Worm (Caenorhabditis elegans) whole organism, L4 larva: Measurements from ENCODE around the gene fbxb-111.

ENCODE experiments used
- F26F4.8 ChIP-seq: fragments of 200-800 bp; sonication (Bioruptor generic); conservative IDR thresholded peaks from 2 replicates; pipeline ENCODE4 v1.3.6; 2022; ENCODE audit warnings: missing genetic modification characterization, missing compliant biosample characterization
- F37D6.2 ChIP-seq: sonication (generic microtip); optimal IDR thresholded peaks from 2 replicates; lab custom pipeline; 2016; ENCODE audit warnings: mild to moderate bottlenecking, missing genetic modification characterization, missing compliant biosample characterization
- Y105C5A.15 ChIP-seq: fragments of 200-800 bp; sonication (Bioruptor generic); IDR thresholded peaks from 2 replicates; pipeline ENCODE4 v1.3.6; 2022; ENCODE audit warnings: missing genetic modification characterization, missing compliant biosample characterization
- ZK337.2 ChIP-seq: fragments of 200-800 bp; sonication (Bioruptor generic); IDR thresholded peaks from 2 replicates; pipeline ENCODE4 v1.3.6; 2022; ENCODE audit warnings: missing genetic modification reagents, missing genetic modification characterization, missing compliant biosample characterization
- ceh-32 ChIP-seq: sonication (generic microtip); optimal IDR thresholded peaks from 2 replicates; lab custom pipeline; 2016; ENCODE audit warnings: mild to moderate bottlenecking, missing genetic modification characterization, missing compliant biosample characterization; ENCODE audit not compliant: poor library complexity
- ceh-82 ChIP-seq: sonication (generic microtip); optimal IDR thresholded peaks from 2 replicates; lab custom pipeline; 2017; ENCODE audit warnings: missing biosample characterization, missing genetic modification characterization
- ces-1 ChIP-seq: fragments of 150-350 bp; sonication (generic microtip); optimal IDR thresholded peaks from 4 replicates; lab custom pipeline; 2014; ENCODE audit warnings: missing biosample characterization, missing genetic modification reagents, missing genetic modification characterization
- ctbp-1 ChIP-seq: fragments of 200-800 bp; sonication (Bioruptor generic); IDR thresholded peaks from 2 replicates; pipeline ENCODE4 v1.3.6; 2022; ENCODE audit warnings: missing genetic modification reagents, missing genetic modification characterization, missing compliant biosample characterization
- daf-12 ChIP-seq: fragments of 150-350 bp; optimal IDR thresholded peaks from 2 replicates; lab custom pipeline; 2014; ENCODE audit warnings: missing biosample characterization, missing genetic modification reagents, missing genetic modification characterization
- daf-16 ChIP-seq, 3 experiments: sonication (generic microtip); optimal IDR thresholded peaks; 2 replicates each; lab custom pipeline; 2016 to 2017; ENCODE audit warnings: missing genetic modification characterization in 3 of 3, missing genetic modification reagents in 3 of 3, mild to moderate bottlenecking in 2 of 3, missing compliant biosample characterization in 2 of 3, missing biosample characterization in 1 of 3, moderate library complexity in 1 of 3
- daf-19 ChIP-seq: fragments of 200-800 bp; sonication (Bioruptor generic); conservative IDR thresholded peaks from 2 replicates; pipeline ENCODE4 v1.3.6; 2022; ENCODE audit warnings: missing genetic modification characterization, missing compliant biosample characterization
- dpl-1 ChIP-seq: fragments of 150-350 bp; optimal IDR thresholded peaks from 2 replicates; lab custom pipeline; 2014; ENCODE audit warnings: missing biosample characterization, missing genetic modification reagents, missing genetic modification characterization
- dve-1 ChIP-seq: sonication (generic microtip); optimal IDR thresholded peaks from 2 replicates; lab custom pipeline; 2017; ENCODE audit warnings: antibody characterized with exemption, mild to moderate bottlenecking, missing genetic modification characterization, missing compliant biosample characterization; ENCODE audit not compliant: insufficient read depth
- fkh-10 ChIP-seq: fragments of 150-350 bp; optimal IDR thresholded peaks from 2 replicates; lab custom pipeline; 2014; ENCODE audit warnings: missing biosample characterization, missing genetic modification reagents, missing genetic modification characterization
- gei-8 ChIP-seq: fragments of 200-800 bp; sonication (Bioruptor generic); optimal IDR thresholded peaks from 2 replicates; lab custom pipeline; 2018; ENCODE audit warnings: mild to moderate bottlenecking, missing genetic modification characterization, missing compliant biosample characterization
- hlh-11 ChIP-seq: fragments of 200-800 bp; sonication (Bioruptor generic); optimal IDR thresholded peaks from 2 replicates; lab custom pipeline; 2018; ENCODE audit warnings: mild to moderate bottlenecking, missing genetic modification characterization, missing compliant biosample characterization
- lin-13 ChIP-seq: fragments of 150-350 bp; optimal IDR thresholded peaks from 2 replicates; lab custom pipeline; 2014; ENCODE audit warnings: missing biosample characterization, missing genetic modification reagents, missing genetic modification characterization
- lin-15B ChIP-seq: fragments of 150-350 bp; sonication (generic microtip); optimal IDR thresholded peaks from 3 replicates; lab custom pipeline; 2014; ENCODE audit warnings: missing biosample characterization, missing genetic modification characterization
- lin-39 ChIP-seq: fragments of 150-350 bp; optimal IDR thresholded peaks from 2 replicates; lab custom pipeline; 2014; ENCODE audit warnings: missing biosample characterization, missing genetic modification reagents, missing genetic modification characterization
- madf-5 ChIP-seq, 2 experiments: fragments of 200-800 bp; sonication (Bioruptor generic); IDR thresholded peaks; 2 replicates each; pipeline ENCODE4 v1.3.6; 2022; ENCODE audit warnings: missing compliant biosample characterization in 2 of 2, missing genetic modification characterization in 2 of 2
- madf-9 ChIP-seq: fragments of 200-800 bp; sonication (Bioruptor generic); conservative IDR thresholded peaks from 2 replicates; pipeline ENCODE4 v1.3.6; 2022; ENCODE audit warnings: missing genetic modification reagents, missing genetic modification characterization, missing compliant biosample characterization
- nhr-11 ChIP-seq: fragments of 150-350 bp; optimal IDR thresholded peaks from 2 replicates; lab custom pipeline; 2014; ENCODE audit warnings: missing biosample characterization, missing genetic modification characterization
- nhr-237 ChIP-seq: sonication (generic microtip); optimal IDR thresholded peaks from 2 replicates; lab custom pipeline; 2017; ENCODE audit warnings: missing biosample characterization, missing genetic modification characterization
- nhr-41 ChIP-seq: fragments of 200-800 bp; sonication (Bioruptor generic); IDR thresholded peaks from 2 replicates; pipeline ENCODE4 v1.3.6; 2022; ENCODE audit warnings: missing genetic modification reagents, missing genetic modification characterization, missing compliant biosample characterization
- nhr-76 ChIP-seq: fragments of 150-350 bp; optimal IDR thresholded peaks from 2 replicates; lab custom pipeline; 2014; ENCODE audit warnings: missing biosample characterization, missing genetic modification characterization
- nhr-77 ChIP-seq: fragments of 150-350 bp; optimal IDR thresholded peaks from 2 replicates; lab custom pipeline; 2014; ENCODE audit warnings: missing biosample characterization, missing genetic modification characterization
- pha-4 ChIP-seq, 2 experiments: fragments of 150-350 bp in 1 of 2; fragments of 200-800 bp in 1 of 2; sonication (Bioruptor generic) in 1 of 2; IDR thresholded peaks in 1 of 2; optimal IDR thresholded peaks in 1 of 2; 2 replicates each; pipeline versions ENCODE4 v1.3.6 to Lab custom; 2014 to 2022; ENCODE audit warnings: missing genetic modification characterization in 2 of 2, missing genetic modification reagents in 2 of 2, missing biosample characterization in 1 of 2, missing compliant biosample characterization in 1 of 2
- saeg-2 ChIP-seq: fragments of 200-800 bp; sonication (Bioruptor generic); IDR thresholded peaks from 2 replicates; pipeline ENCODE4 v1.3.6; 2022; ENCODE audit warnings: missing genetic modification reagents, missing genetic modification characterization, missing compliant biosample characterization
- snpc-1.2 ChIP-seq: fragments of 200-800 bp; sonication (Bioruptor generic); IDR thresholded peaks from 2 replicates; pipeline ENCODE4 v1.3.6; 2022; ENCODE audit warnings: missing genetic modification reagents, missing genetic modification characterization, missing compliant biosample characterization
- tra-1 ChIP-seq: fragments of 200-800 bp; sonication (Bioruptor generic); IDR thresholded peaks from 2 replicates; pipeline ENCODE4 v1.3.6; 2022; ENCODE audit warnings: missing genetic modification reagents, missing genetic modification characterization, missing compliant biosample characterization
- unc-62 ChIP-seq, 3 experiments: fragments of 150-350 bp in 1 of 3; sonication (generic microtip); optimal IDR thresholded peaks in 2 of 3; peaks in 1 of 3; 1 replicate in 1 of 3; 2 replicates in 2 of 3; lab custom pipeline; 2014 to 2017; ENCODE audit warnings: missing biosample characterization in 3 of 3, missing genetic modification characterization in 3 of 3, missing genetic modification reagents in 3 of 3, missing genotype in 1 of 3
- zag-1 ChIP-seq: fragments of 150-350 bp; optimal IDR thresholded peaks from 2 replicates; lab custom pipeline; 2014; ENCODE audit warnings: missing biosample characterization, missing genetic modification characterization
- zip-11 ChIP-seq: fragments of 200-800 bp; sonication (Bioruptor generic); IDR thresholded peaks from 2 replicates; pipeline ENCODE4 v1.3.6; 2022; ENCODE audit warnings: missing genetic modification characterization, missing compliant biosample characterization

fbxb-111 gene

DNA sequence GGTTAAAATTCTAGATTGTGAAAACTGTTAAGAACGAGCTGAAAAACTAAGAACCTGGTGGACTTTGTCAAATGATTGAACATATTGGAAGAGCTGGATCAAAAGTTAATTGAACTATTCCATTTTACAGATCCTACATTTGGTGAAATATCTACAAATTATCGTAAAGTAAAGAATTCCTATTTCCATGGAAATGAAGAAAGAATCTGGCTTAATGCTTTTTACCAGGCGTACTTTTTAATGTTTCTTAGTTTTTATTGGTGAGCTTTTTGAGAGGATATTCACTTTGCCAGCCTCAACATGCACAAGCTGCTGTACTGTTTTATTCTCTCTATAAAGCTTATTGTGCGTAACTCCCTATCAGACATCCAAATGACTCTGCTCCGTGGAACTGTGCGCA, 3.0 kb upstream of the fbxb-111 start, which contains the start of gene F08D12.4:
Gene F08D12.4 (plus strand): TSS at position 301 of the 400 bp plus-strand sequence.
- TF ChIP-seq ces-1 = no peak
- no peak for TF ChIP-seq madf-9
- TF ChIP-seq hlh-11 = no peak
- no peak for TF ChIP-seq ceh-82 (tag; lab: Kevin White, UChicago)
- TF ChIP-seq nhr-237 (tag; lab: Kevin White, UChicago) = no peak
- no peak for TF ChIP-seq nhr-77
- TF ChIP-seq, all 104 proteins: peak for 0

DNA sequence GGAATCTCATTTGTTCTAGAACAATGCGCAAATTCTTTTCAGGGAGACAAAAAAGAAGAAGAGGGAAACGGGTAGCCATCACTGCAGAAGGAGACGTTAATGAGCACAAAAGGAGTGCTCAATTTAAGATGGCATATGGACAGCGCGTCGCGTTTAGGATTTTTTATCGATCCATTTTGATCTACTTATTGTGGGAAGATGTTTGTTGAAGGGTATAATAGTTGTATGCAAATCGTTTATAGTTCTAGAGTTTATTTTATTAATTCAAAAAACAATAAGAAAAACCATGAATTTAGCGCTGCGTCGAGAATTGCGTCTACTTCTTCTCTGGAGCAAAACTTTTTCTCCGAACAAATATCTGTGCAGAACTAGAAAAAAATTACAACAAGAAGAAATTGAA, 1.3 kb downstream of the fbxb-111 start, which contains the start of gene sdz-9:
Gene sdz-9 (minus strand): TSS at position 101 of the 400 bp plus-strand sequence.
- no peak for TF ChIP-seq madf-9
- peak in 1 of 2 experiments; percentile 10 for TF ChIP-seq unc-62 (GFP tag; optimal IDR thresholded peaks at IDR 0.05 in 1 of 2; lab: Kevin White, UChicago)
- TF ChIP-seq unc-62 (tag; optimal IDR thresholded peaks at IDR 0.05; lab: Kevin White, UChicago) = no peak

DNA sequence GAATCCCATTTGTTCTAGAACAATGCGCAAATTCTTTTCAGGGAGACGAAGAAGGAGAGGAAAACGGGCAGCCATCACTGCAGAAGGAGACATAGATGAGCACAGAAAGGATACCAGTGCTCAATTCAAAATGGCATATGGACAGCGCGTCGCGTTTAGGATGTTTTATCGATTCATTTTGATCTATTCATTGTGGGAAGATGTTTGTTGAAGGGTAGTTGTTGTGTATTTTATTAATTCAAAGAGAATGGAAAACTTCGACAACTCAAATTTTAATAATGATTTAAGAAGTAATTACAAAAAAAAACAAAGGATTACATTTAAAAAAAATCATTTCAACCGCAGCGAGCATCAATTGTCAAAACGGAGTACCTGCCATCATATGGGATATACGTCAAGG, 2.6 kb downstream of the fbxb-111 start, which contains the start of gene sdz-10:
Gene sdz-10 (minus strand): TSS at position 101 of the 400 bp plus-strand sequence.
- no peak for TF ChIP-seq lin-13 (GFP tag; lab: Kevin White, UChicago)
- no peak for TF ChIP-seq gei-8 (GFP tag; lab: Kevin White, UChicago)

DNA sequence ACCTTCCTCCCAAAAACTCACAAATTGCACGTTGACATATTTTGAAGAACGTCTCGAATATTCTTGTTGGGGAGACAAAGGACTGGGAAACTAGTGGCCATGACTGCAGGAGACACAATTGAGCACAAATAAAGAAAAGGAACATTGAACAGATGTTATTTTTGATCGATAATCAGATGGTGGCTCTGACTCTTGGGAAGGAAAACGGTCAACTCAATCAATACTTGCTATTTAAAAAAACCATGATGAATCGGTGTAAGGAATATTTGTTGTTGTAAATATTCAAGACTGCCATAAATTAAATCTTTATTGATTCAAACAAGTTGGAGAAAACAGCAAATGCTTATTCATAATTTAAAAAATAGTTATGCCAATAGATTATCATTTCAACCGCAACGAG, 4.0 kb downstream of the fbxb-111 start, which contains the start of gene fbxb-105:
Gene fbxb-105 (minus strand): TSS at position 101 of the 400 bp plus-strand sequence.
- no peak for TF ChIP-seq nhr-237 (tag; lab: Kevin White, UChicago)
- TF ChIP-seq zag-1 (tag; lab: Kevin White, UChicago) = no peak
- no peak for TF ChIP-seq nhr-11 (tag; lab: Kevin White, UChicago)
- no peak for TF ChIP-seq ctbp-1 (GFP tag; lab: Robert Waterston, UW)
- TF ChIP-seq lin-15B (tag; lab: Kevin White, UChicago) = no peak
- TF ChIP-seq snpc-1.2 (GFP tag; lab: Robert Waterston, UW) = no peak
- TF ChIP-seq pha-4 (GFP tag; IDR thresholded peaks at IDR 0.05; lab: Robert Waterston, UW) = no peak
- TF ChIP-seq pha-4 (tag; optimal IDR thresholded peaks at IDR 0.05; lab: Kevin White, UChicago) = no peak
- TF ChIP-seq ceh-32 (tag; lab: Kevin White, UChicago) = no peak
- no peak for TF ChIP-seq dve-1 (tag; lab: Kevin White, UChicago)
- no peak for TF ChIP-seq saeg-2
- no peak for TF ChIP-seq F26F4.8 (GFP tag; lab: Robert Waterston, UW)
- TF ChIP-seq zip-11 (GFP tag; lab: Robert Waterston, UW) = no peak
- TF ChIP-seq F37D6.2 (tag; lab: Kevin White, UChicago) = no peak
- no peak for TF ChIP-seq dpl-1 (GFP tag; lab: Kevin White, UChicago)
- no peak for TF ChIP-seq lin-39 (tag; lab: Kevin White, UChicago)
- TF ChIP-seq, all 104 proteins: peak for 0

DNA sequence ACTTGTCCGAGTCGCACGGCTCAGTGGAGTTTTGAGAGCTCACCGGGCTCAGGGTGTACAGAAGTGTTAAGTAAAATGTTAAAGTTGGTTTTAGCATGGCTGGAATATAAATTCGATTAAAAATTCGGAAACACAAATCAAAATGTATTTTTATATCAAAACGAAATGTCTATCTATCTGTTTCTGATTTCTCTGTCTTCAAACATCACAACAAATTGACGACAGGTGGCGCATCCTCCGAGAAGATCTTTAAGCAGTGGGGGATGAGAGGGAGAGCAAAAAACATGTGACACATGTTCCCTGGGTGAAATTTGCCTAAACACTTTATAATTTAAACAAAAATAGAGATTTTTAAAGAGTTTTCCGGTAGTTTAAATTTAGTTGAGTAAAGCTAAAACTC, 5.8 kb downstream of the fbxb-111 start, which contains the start of gene F08D12.7:
Gene F08D12.7 (minus strand): TSS at position 101 of the 400 bp plus-strand sequence.
- no peak for TF ChIP-seq madf-5 (GFP tag; IDR thresholded peaks at IDR 0.05; lab: Robert Waterston, UW)
- no peak for TF ChIP-seq zip-11 (GFP tag; lab: Robert Waterston, UW)
- TF ChIP-seq daf-16 (GFP tag; optimal IDR thresholded peaks at IDR 0.05; lab: Kevin White, UChicago) = peak in 1 of 2 experiments; percentile 36
- no peak for TF ChIP-seq daf-16 (tag; optimal IDR thresholded peaks at IDR 0.05; lab: Kevin White, UChicago)
- no peak for TF ChIP-seq daf-12 (tag; lab: Kevin White, UChicago)
- no peak for TF ChIP-seq Y105C5A.15 (GFP tag; lab: Robert Waterston, UW)
- no peak for TF ChIP-seq ZK337.2 (GFP tag; lab: Robert Waterston, UW)

DNA sequence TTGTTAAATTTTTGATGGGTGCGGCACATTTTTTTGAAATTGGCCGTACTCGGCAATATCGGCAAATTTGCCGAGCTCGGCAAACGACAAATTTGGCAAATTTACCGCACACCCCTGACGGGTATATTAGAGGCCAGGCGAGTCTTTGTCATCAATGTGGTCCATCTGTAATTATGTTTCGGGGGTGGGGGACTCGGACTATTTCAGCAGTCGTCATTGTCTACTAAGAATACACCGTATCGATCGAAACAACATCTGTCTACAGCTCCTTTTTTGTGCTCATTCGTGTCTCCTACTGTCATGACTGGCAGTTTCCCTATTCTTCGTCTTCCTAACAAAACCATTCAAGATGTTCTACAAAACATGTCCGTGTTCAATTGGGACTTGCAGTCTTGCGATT, 8.5 kb downstream of the fbxb-111 start, which contains the start of gene F08D12.15:
Gene F08D12.15 (plus strand): TSS at position 301 of the 400 bp plus-strand sequence.
- no peak for TF ChIP-seq saeg-2
- TF ChIP-seq nhr-76 (tag; lab: Kevin White, UChicago) = no peak
- TF ChIP-seq fkh-10 (GFP tag; lab: Kevin White, UChicago) = no peak
- no peak for TF ChIP-seq tra-1 (GFP tag; lab: Robert Waterston, UW)
- TF ChIP-seq daf-19 (GFP tag; lab: Robert Waterston, UW) = no peak
- no peak for TF ChIP-seq nhr-41 (GFP tag; lab: Robert Waterston, UW)
- TF ChIP-seq hlh-11 = no peak
